Worm (Caenorhabditis elegans) whole organism, L4/young adult: ENCODE measurements around the gene AC3.5.

Experiments used
- dao-5 ChIP-seq: sonication (generic microtip); optimal IDR thresholded peaks from 2 replicates; lab custom pipeline; 2016; ENCODE audit warnings: missing genotype, missing genetic modification characterization, moderate library complexity, missing compliant biosample characterization
- him-1 ChIP-seq: sonication (generic microtip); optimal IDR thresholded peaks from 2 replicates; lab custom pipeline; 2016; ENCODE audit warnings: missing genotype, missing genetic modification reagents, missing genetic modification characterization, missing compliant biosample characterization

ce11 chrV:10436612-10437011 lies 48.3 kb downstream of the AC3.5 start, which contains the start of gene set-22:
- no peak for TF ChIP-seq him-1 (tag; lab: Kevin White, UChicago)
- TF ChIP-seq dao-5 = no peak
